Fruit fly (Drosophila melanogaster) whole organism, embryonic: ENCODE measurements around the gene CG16965.

Source experiments
- CG13424 ChIP-seq: fragments of 200-800 bp; sonication (Bioruptor generic); optimal IDR thresholded peaks from 2 replicates; lab custom pipeline; 2019; ENCODE audit warnings: missing biosample characterization, mild to moderate bottlenecking, missing genetic modification characterization, moderate library complexity
- CG17186 ChIP-seq: fragments of 200-800 bp; sonication (Bioruptor generic); optimal IDR thresholded peaks from 3 replicates; lab custom pipeline; 2017; ENCODE audit warnings: missing biosample characterization, missing genetic modification reagents, missing genetic modification characterization

The CG16965 gene

dm6 chr2L:12033890-12034289 lies 52.5 kb downstream of the CG16965 start, which contains the start of gene CG18788 (continued):
- TF ChIP-seq CG17186 (GFP tag; lab: Kevin White, UChicago) (no peak), CG13424 (tag; lab: Kevin White, UChicago) (no peak)
- TF ChIP-seq, all 482 proteins: peak for 0
